Fruit fly (Drosophila melanogaster) whole organism, embryonic: ENCODE data around the gene nst.

Source experiments
- B-H2 ChIP-seq: fragments of 200-800 bp; sonication (Bioruptor generic); optimal IDR thresholded peaks from 2 replicates; lab custom pipeline; 2018; ENCODE audit warnings: missing biosample characterization, mild to moderate bottlenecking, missing genetic modification characterization
- CG11696 ChIP-seq: fragments of 200-800 bp; sonication (Bioruptor generic); IDR thresholded peaks from 2 replicates; pipeline ENCODE4 v1.3.6; 2022; ENCODE audit warnings: missing biosample characterization, missing genetic modification characterization
- CG11723 ChIP-seq: fragments of 200-800 bp; sonication (Bioruptor generic); optimal IDR thresholded peaks from 2 replicates; lab custom pipeline; 2017; ENCODE audit warnings: missing biosample characterization, mild to moderate bottlenecking, missing genetic modification characterization
- CG13287 ChIP-seq: fragments of 200-800 bp; sonication (Bioruptor generic); IDR thresholded peaks from 2 replicates; pipeline ENCODE4 v1.3.6; 2022; ENCODE audit warnings: missing biosample characterization, missing genetic modification characterization; ENCODE audit not compliant: partially characterized antibody
- CG14667 ChIP-seq: fragments of 200-800 bp; sonication (Bioruptor generic); IDR thresholded peaks from 2 replicates; pipeline ENCODE4 v1.3.6; 2022; ENCODE audit warnings: missing biosample characterization, missing genetic modification characterization
- CG16779 ChIP-seq: fragments of 200-800 bp; sonication (Bioruptor generic); IDR thresholded peaks from 2 replicates; pipeline ENCODE4 v1.3.6; 2022; ENCODE audit warnings: missing biosample characterization, missing genetic modification characterization
- CG16863 ChIP-seq: fragments of 200-800 bp; sonication (Bioruptor generic); optimal IDR thresholded peaks from 3 replicates; lab custom pipeline; 2016; ENCODE audit warnings: missing biosample characterization, missing genetic modification characterization
- CG18599 ChIP-seq: fragments of 200-800 bp; sonication (Bioruptor generic); optimal IDR thresholded peaks from 3 replicates; lab custom pipeline; 2017; ENCODE audit warnings: missing biosample characterization, missing genetic modification characterization, mild to moderate bottlenecking, moderate library complexity, missing genetic modification reagents
- CG2678 ChIP-seq: fragments of 200-800 bp; sonication (Bioruptor generic); optimal IDR thresholded peaks from 3 replicates; lab custom pipeline; 2019; ENCODE audit warnings: missing biosample characterization, mild to moderate bottlenecking, missing genetic modification characterization, moderate library complexity
- CG3163 ChIP-seq: fragments of 200-800 bp; sonication (Bioruptor generic); optimal IDR thresholded peaks from 3 replicates; lab custom pipeline; 2016; ENCODE audit warnings: missing biosample characterization, missing genetic modification characterization
- CG32767 ChIP-seq: fragments of 200-800 bp; sonication (Bioruptor generic); IDR thresholded peaks from 2 replicates; pipeline ENCODE4 v1.3.6; 2022; ENCODE audit warnings: missing biosample characterization, missing genetic modification characterization
- CG3281 ChIP-seq: fragments of 200-800 bp; sonication (Bioruptor generic); optimal IDR thresholded peaks from 3 replicates; lab custom pipeline; 2017; ENCODE audit warnings: missing biosample characterization, mild to moderate bottlenecking, missing genetic modification characterization
- CG3726 ChIP-seq: fragments of 200-800 bp; sonication (Bioruptor generic); IDR thresholded peaks from 3 replicates; pipeline ENCODE4, ENCODE4 v1.3.6; 2022; ENCODE audit warnings: missing biosample characterization, missing genetic modification characterization
- CG5953 ChIP-seq: fragments of 200-800 bp; sonication (Bioruptor generic); IDR thresholded peaks from 2 replicates; pipeline ENCODE4 v1.3.6; 2022; ENCODE audit warnings: missing biosample characterization, missing genetic modification characterization
- CG6175 ChIP-seq: fragments of 200-800 bp; sonication (Bioruptor generic); IDR thresholded peaks from 3 replicates; pipeline ENCODE4 v1.3.6; 2022; ENCODE audit warnings: missing biosample characterization, missing genetic modification characterization
- CG6272 ChIP-seq: fragments of 200-800 bp; sonication (Bioruptor generic); IDR thresholded peaks from 2 replicates; pipeline ENCODE4 v1.3.6; 2022; ENCODE audit warnings: missing biosample characterization, missing genetic modification characterization
- CG7357 ChIP-seq: fragments of 200-800 bp; sonication (Bioruptor generic); IDR thresholded peaks from 3 replicates; pipeline ENCODE4 v1.3.6; 2022; ENCODE audit warnings: missing biosample characterization, missing genetic modification characterization
- CG7372 ChIP-seq: fragments of 200-800 bp; sonication (Bioruptor generic); IDR thresholded peaks from 2 replicates; pipeline ENCODE4 v1.3.6; 2022; ENCODE audit warnings: missing biosample characterization, missing genetic modification characterization
- CG7839 ChIP-seq: fragments of 200-800 bp; sonication (Bioruptor generic); optimal IDR thresholded peaks from 3 replicates; lab custom pipeline; 2018; ENCODE audit warnings: missing biosample characterization, mild to moderate bottlenecking, missing genetic modification characterization, moderate library complexity
- CG8089 ChIP-seq: fragments of 200-800 bp; sonication (Bioruptor generic); optimal IDR thresholded peaks from 3 replicates; lab custom pipeline; 2016; ENCODE audit warnings: missing biosample characterization, missing genetic modification characterization
- CG9609 ChIP-seq: fragments of 200-800 bp; sonication (Bioruptor generic); optimal IDR thresholded peaks from 3 replicates; lab custom pipeline; 2016; ENCODE audit warnings: missing biosample characterization, missing genetic modification characterization
- CTCF ChIP-seq: fragments of 200-800 bp; sonication (Bioruptor generic); optimal IDR thresholded peaks from 2 replicates; lab custom pipeline; 2017; ENCODE audit warnings: missing biosample characterization, mild to moderate bottlenecking, missing genetic modification characterization, moderate library complexity
- CrebB ChIP-seq: fragments of 200-800 bp; sonication (Bioruptor generic); optimal IDR thresholded peaks from 3 replicates; lab custom pipeline; 2018; ENCODE audit warnings: missing biosample characterization, mild to moderate bottlenecking, missing genetic modification characterization
- Dad ChIP-seq: fragments of 200-800 bp; sonication (Bioruptor generic); optimal IDR thresholded peaks from 3 replicates; lab custom pipeline; 2016; ENCODE audit warnings: missing biosample characterization, missing genetic modification characterization
- Eip74EF ChIP-seq, 2 experiments: fragments of 200-800 bp in 1 of 2; fragments of >200 bp in 1 of 2; sonication (Bioruptor generic) in 1 of 2; optimal IDR thresholded peaks; 2 replicates each; lab custom pipeline; 2017 to 2019; ENCODE audit warnings: missing biosample characterization in 2 of 2, missing genetic modification characterization in 2 of 2, mild to moderate bottlenecking in 1 of 2, moderate library complexity in 1 of 2
- Fer3 ChIP-seq: fragments of 200-800 bp; sonication (Bioruptor generic); optimal IDR thresholded peaks from 2 replicates; lab custom pipeline; 2018; ENCODE audit warnings: missing biosample characterization, mild to moderate bottlenecking, missing genetic modification characterization, moderate library complexity
- Hsf ChIP-seq: fragments of 200-800 bp; sonication (Bioruptor generic); optimal IDR thresholded peaks from 3 replicates; lab custom pipeline; 2016; ENCODE audit warnings: missing biosample characterization, missing genetic modification characterization
- MTF-1 ChIP-seq: fragments of 200-800 bp; sonication (Bioruptor generic); optimal IDR thresholded peaks from 2 replicates; lab custom pipeline; 2018; ENCODE audit warnings: missing biosample characterization, mild to moderate bottlenecking, missing genetic modification characterization, borderline replicate concordance
- Nf-YB ChIP-seq: fragments of 200-800 bp; sonication (Bioruptor generic); optimal IDR thresholded peaks from 3 replicates; lab custom pipeline; 2019; ENCODE audit warnings: missing biosample characterization, mild to moderate bottlenecking, missing genetic modification characterization, moderate library complexity
- Optix ChIP-seq: fragments of 200-800 bp; sonication (Bioruptor generic); IDR thresholded peaks from 3 replicates; pipeline ENCODE4 v1.3.6; 2022; ENCODE audit warnings: missing biosample characterization, missing genetic modification characterization
- Sox102F ChIP-seq: fragments of 200-800 bp; sonication (Bioruptor generic); optimal IDR thresholded peaks from 2 replicates; lab custom pipeline; 2018; ENCODE audit warnings: missing biosample characterization, mild to moderate bottlenecking, missing genetic modification characterization, moderate library complexity
- Sry-β ChIP-seq: fragments of 200-800 bp; sonication (Bioruptor generic); optimal IDR thresholded peaks from 2 replicates; lab custom pipeline; 2018; ENCODE audit warnings: missing biosample characterization, mild to moderate bottlenecking, missing genetic modification characterization, moderate library complexity
- ap ChIP-seq: fragments of 200-800 bp; sonication (Bioruptor generic); IDR thresholded peaks from 2 replicates; pipeline ENCODE4 v1.3.6; 2022; ENCODE audit warnings: missing biosample characterization, missing genetic modification characterization
- ato ChIP-seq: fragments of 200-800 bp; sonication (Bioruptor generic); IDR thresholded peaks from 2 replicates; pipeline ENCODE4 v1.3.6; 2022; ENCODE audit warnings: missing biosample characterization, missing genetic modification characterization; ENCODE audit not compliant: partially characterized antibody
- bowl ChIP-seq: fragments of 200-800 bp; sonication (Bioruptor generic); IDR thresholded peaks from 2 replicates; pipeline ENCODE4 v1.3.6; 2022; ENCODE audit warnings: missing biosample characterization, missing genetic modification characterization
- corto ChIP-seq: fragments of 200-800 bp; sonication (Bioruptor generic); optimal IDR thresholded peaks from 2 replicates; lab custom pipeline; 2016; ENCODE audit warnings: missing biosample characterization, mild to moderate bottlenecking, missing genetic modification characterization, moderate library complexity
- dimm ChIP-seq: fragments of 200-800 bp; sonication (Bioruptor generic); IDR thresholded peaks from 2 replicates; pipeline ENCODE4 v1.3.6; 2022; ENCODE audit warnings: missing biosample characterization, missing genetic modification characterization
- dmrt11E ChIP-seq: fragments of 200-800 bp; sonication (Bioruptor generic); optimal IDR thresholded peaks from 3 replicates; lab custom pipeline; 2018; ENCODE audit warnings: missing biosample characterization, mild to moderate bottlenecking, missing genetic modification characterization, moderate library complexity
- esg ChIP-seq: fragments of 200-800 bp; sonication (Bioruptor generic); conservative IDR thresholded peaks from 2 replicates; pipeline ENCODE4 v1.3.6; 2022; ENCODE audit warnings: missing biosample characterization, missing genetic modification characterization
- exex ChIP-seq: fragments of 200-800 bp; sonication (Bioruptor generic); optimal IDR thresholded peaks from 4 replicates; lab custom pipeline; 2018; ENCODE audit warnings: missing biosample characterization, mild to moderate bottlenecking, missing genetic modification characterization, moderate library complexity
- eyg ChIP-seq: fragments of 200-800 bp; sonication (Bioruptor generic); optimal IDR thresholded peaks from 3 replicates; lab custom pipeline; 2016; ENCODE audit warnings: missing biosample characterization, missing genetic modification characterization
- fu2 ChIP-seq: fragments of 200-800 bp; sonication (Bioruptor generic); optimal IDR thresholded peaks from 2 replicates; lab custom pipeline; 2016; ENCODE audit warnings: missing biosample characterization, missing genetic modification characterization
- gfzf ChIP-seq: fragments of 200-800 bp; sonication (Bioruptor generic); optimal IDR thresholded peaks from 2 replicates; lab custom pipeline; 2016; ENCODE audit warnings: missing biosample characterization, mild to moderate bottlenecking, missing genetic modification characterization, moderate library complexity
- insv ChIP-seq, 2 experiments: fragments of 200-800 bp; sonication (Bioruptor generic); optimal IDR thresholded peaks; 3 replicates each; lab custom pipeline; 2016 to 2018; ENCODE audit warnings: missing biosample characterization in 2 of 2, missing genetic modification characterization in 2 of 2
- lbe ChIP-seq: fragments of 200-800 bp; sonication (Bioruptor generic); optimal IDR thresholded peaks from 2 replicates; lab custom pipeline; 2016; ENCODE audit warnings: missing biosample characterization, mild to moderate bottlenecking, missing genetic modification characterization
- ro ChIP-seq: fragments of 200-800 bp; sonication (Bioruptor generic); IDR thresholded peaks from 2 replicates; pipeline ENCODE4 v1.3.6; 2022; ENCODE audit warnings: missing biosample characterization, missing genetic modification characterization
- slbo ChIP-seq: fragments of 200-800 bp; sonication (Bioruptor generic); IDR thresholded peaks from 2 replicates; pipeline ENCODE4 v1.3.6; 2022; ENCODE audit warnings: missing biosample characterization, missing genetic modification characterization
- trem ChIP-seq: fragments of 200-800 bp; optimal IDR thresholded peaks from 3 replicates; lab custom pipeline; 2019; ENCODE audit warnings: missing biosample characterization, mild to moderate bottlenecking, missing genetic modification characterization, moderate library complexity
- unc-4 ChIP-seq: fragments of 200-800 bp; sonication (Bioruptor generic); IDR thresholded peaks from 2 replicates; pipeline ENCODE4 v1.3.6; 2022; ENCODE audit warnings: missing biosample characterization, missing genetic modification characterization; ENCODE audit not compliant: partially characterized antibody
- yki ChIP-seq: fragments of >200 bp; optimal IDR thresholded peaks from 3 replicates; lab custom pipeline; 2018

The nst gene

DNA sequence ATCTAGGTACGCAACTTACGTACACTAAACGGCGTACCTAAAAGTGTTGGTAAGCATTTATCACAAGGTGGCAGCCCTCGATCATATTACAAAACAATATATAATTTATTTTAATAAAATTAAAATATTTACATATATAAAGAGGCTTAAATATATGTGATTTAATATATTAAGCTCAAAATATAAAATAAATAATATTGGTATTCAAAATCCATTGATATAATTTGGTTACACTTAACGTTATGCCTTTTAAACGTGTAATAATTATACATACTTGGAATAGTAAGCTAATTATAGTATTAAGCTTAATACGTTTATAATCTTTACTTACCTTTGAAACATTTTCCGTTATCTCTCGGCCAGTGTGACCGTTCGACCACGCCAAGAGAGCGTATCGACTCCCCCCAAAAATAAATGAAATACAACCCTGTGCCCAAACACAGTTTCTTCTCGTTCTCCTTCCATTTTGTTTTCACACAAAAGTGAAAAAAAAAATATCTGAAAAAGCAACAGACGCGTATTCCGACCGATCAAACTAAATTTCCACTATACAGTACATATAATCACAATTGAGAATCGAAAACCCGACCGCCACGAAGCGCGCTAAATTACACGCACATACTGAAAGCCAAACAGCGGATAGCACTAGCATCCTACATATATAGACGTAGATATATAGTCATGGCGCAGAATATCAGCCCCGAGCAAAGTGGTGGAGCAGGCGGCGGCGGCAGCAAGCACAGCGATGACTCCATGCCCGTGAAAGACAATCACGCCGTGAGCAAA lies 25.9 kb downstream of the nst start, which contains the start of the genes CG10646 and vih (continued):
- no peak for TF ChIP-seq unc-4 (GFP tag; lab: Robert Waterston, UW)
- TF ChIP-seq CG6175 (GFP tag; lab: Robert Waterston, UW), result no peak
- TF ChIP-seq yki (lab: Kevin White, UChicago), result no peak
- TF ChIP-seq gfzf, result peak; percentile 71
- no peak for TF ChIP-seq CG3726 (GFP tag; lab: Robert Waterston, UW)
- peak; percentile 32 for TF ChIP-seq lbe (GFP tag; lab: Kevin White, UChicago)
- no peak for TF ChIP-seq ro (GFP tag; lab: Robert Waterston, UW)
- no peak for TF ChIP-seq CG5953 (GFP tag; lab: Robert Waterston, UW)
- TF ChIP-seq insv (GFP tag; optimal IDR thresholded peaks at IDR 0.05; lab: Kevin White, UChicago), result peak in 1 of 2 experiments; percentile 39
- no peak for TF ChIP-seq CG9609 (GFP tag; lab: Kevin White, UChicago)
- TF ChIP-seq CG3163 (GFP tag; lab: Kevin White, UChicago), result no peak
- no peak for TF ChIP-seq Optix (GFP tag; lab: Robert Waterston, UW)
- no peak for TF ChIP-seq fu2
- no peak for TF ChIP-seq CG11696 (GFP tag; lab: Robert Waterston, UW)
- peak; percentile 56 for TF ChIP-seq dmrt11E (tag; lab: Kevin White, UChicago)
- peak; percentile 27 for TF ChIP-seq Fer3
- peak; percentile 53 for TF ChIP-seq CG7839 (tag; lab: Kevin White, UChicago)
- TF ChIP-seq CG6272 (GFP tag; lab: Robert Waterston, UW), result no peak
- TF ChIP-seq slbo (GFP tag; lab: Robert Waterston, UW), result peak; percentile 60
- TF ChIP-seq eyg (GFP tag; lab: Kevin White, UChicago), result no peak
- peak; percentile 42 for TF ChIP-seq Sry-β
- TF ChIP-seq CG2678 (tag; lab: Kevin White, UChicago), result peak; percentile 57
- no peak for TF ChIP-seq ato (GFP tag; lab: Robert Waterston, UW)
- TF ChIP-seq CG18599 (GFP tag; lab: Kevin White, UChicago), result peak; percentile 50
- TF ChIP-seq Eip74EF (GFP tag; optimal IDR thresholded peaks at IDR 0.05; lab: Kevin White, UChicago), result peak in 1 of 2 experiments; percentile 0
- TF ChIP-seq esg (GFP tag; lab: Robert Waterston, UW), result no peak
- no peak for TF ChIP-seq corto
- no peak for TF ChIP-seq CG16863
- no peak for TF ChIP-seq MTF-1 (GFP tag; lab: Kevin White, UChicago)
- TF ChIP-seq trem (tag; lab: Kevin White, UChicago), result peak; percentile 96
- no peak for TF ChIP-seq CG16779
- TF ChIP-seq Sox102F (GFP tag; lab: Kevin White, UChicago), result no peak
- peak; percentile 61; the same call in 1 of the 2 replicates for TF ChIP-seq CG32767 (GFP tag; lab: Robert Waterston, UW)
- TF ChIP-seq CG13287 (GFP tag; lab: Robert Waterston, UW), result peak; percentile 40; the same call in 1 of the 2 replicates
- peak; percentile 24 for TF ChIP-seq Dad (GFP tag; lab: Kevin White, UChicago)
- TF ChIP-seq CTCF (GFP tag; lab: Kevin White, UChicago), result peak; percentile 10
- TF ChIP-seq CG3281 (GFP tag; lab: Kevin White, UChicago), result peak; percentile 48
- TF ChIP-seq dimm (GFP tag; lab: Robert Waterston, UW), result no peak
- no peak for TF ChIP-seq CG14667 (GFP tag; lab: Robert Waterston, UW)
- TF ChIP-seq CG11723 (GFP tag; lab: Kevin White, UChicago), result no peak
- TF ChIP-seq CG7357 (GFP tag; lab: Robert Waterston, UW), result no peak
- TF ChIP-seq CG8089, result no peak
- TF ChIP-seq bowl (GFP tag; lab: Robert Waterston, UW), result no peak
- TF ChIP-seq ap, result no peak
- TF ChIP-seq Hsf (GFP tag; lab: Kevin White, UChicago), result peak; percentile 2
- no peak for TF ChIP-seq CG7372
- peak; percentile 39 for TF ChIP-seq B-H2 (GFP tag; lab: Kevin White, UChicago)
- peak; percentile 26 for TF ChIP-seq exex (tag; lab: Kevin White, UChicago)
- TF ChIP-seq CrebB (tag; lab: Kevin White, UChicago), result no peak
- TF ChIP-seq Nf-YB (GFP tag; lab: Kevin White, UChicago), result peak; percentile 15
